Worm (Caenorhabditis elegans): ENCODE measurements around the gene C12D8.9.

The C12D8.9 gene

ce11 chrV:10243105-10243504 lies at the start of gene C12D8.9:
C12D8.9 (minus strand) TSS chrV:10243205.
- TF ChIP-seq mdl-1 (tag; optimal IDR thresholded peaks at IDR 0.05) (no peak), C34B4.2 (tag; optimal IDR thresholded peaks at IDR 0.05) (no peak), snpc-4 (tag; optimal IDR thresholded peaks at IDR 0.05) (no peak), unc-30 (tag; optimal IDR thresholded peaks at IDR 0.05) (no peak), Y116A8C.19 (tag; optimal IDR thresholded peaks at IDR 0.05; ENCODE audit: borderline replicate concordance) (no peak), hlh-4 (tag; optimal IDR thresholded peaks at IDR 0.05) (no peak), isw-1 (GFP tag; IDR thresholded peaks at IDR 0.05) (no peak), alr-1 (tag; optimal IDR thresholded peaks at IDR 0.05; ENCODE audit: borderline replicate concordance) (no peak)

ce11 chrV:10291848-10292247 lies 48.8 kb upstream of the C12D8.9 start:
- TF ChIP-seq efl-1 (optimal IDR thresholded peaks at IDR 0.05), result no peak
- peak in 1 of 2 experiments; percentile 68 for TF ChIP-seq efl-1 (GFP tag; optimal IDR thresholded peaks at IDR 0.05 in 1 of 2)
- TF ChIP-seq hlh-17 (GFP tag; optimal IDR thresholded peaks at IDR 0.05; ENCODE audit: borderline replicate concordance), result no peak

- peak; percentile 35 for TF ChIP-seq fkh-8 (tag; optimal IDR thresholded peaks at IDR 0.05)
- TF ChIP-seq snpc-4 (tag; optimal IDR thresholded peaks at IDR 0.05), result no peak
- no peak for TF ChIP-seq unc-30 (tag; optimal IDR thresholded peaks at IDR 0.05)
Observed at ce11 chrV:10289743-10290142, 46.7 kb upstream of the C12D8.9 start, which contains the start of gene B0024.15. B0024.15 (plus strand) TSS chrV:10290043.

- peak; percentile 34 for TF ChIP-seq lin-14 (GFP tag; optimal IDR thresholded peaks at IDR 0.05)
- no peak for TF ChIP-seq nhr-85 (tag)
- TF ChIP-seq aha-1 (tag; optimal IDR thresholded peaks at IDR 0.05), result no peak
- TF ChIP-seq lin-35 (GFP tag; optimal IDR thresholded peaks at IDR 0.05), result no peak
- TF ChIP-seq elt-3 (tag; optimal IDR thresholded peaks at IDR 0.05), result no peak
- no peak for TF ChIP-seq skn-1 (tag; optimal IDR thresholded peaks at IDR 0.05)
- TF ChIP-seq nhr-237 (tag; optimal IDR thresholded peaks at IDR 0.05), result no peak
- TF ChIP-seq lsy-2 (tag; optimal IDR thresholded peaks at IDR 0.05), result peak in 1 of 2 experiments; percentile 8
- no peak for TF ChIP-seq egl-13 (tag; optimal IDR thresholded peaks at IDR 0.05)
- no peak for TF ChIP-seq irx-1 (tag; optimal IDR thresholded peaks at IDR 0.05)
- TF ChIP-seq nhr-71 (tag; optimal IDR thresholded peaks at IDR 0.05), result no peak
- no peak for TF ChIP-seq ces-1 (GFP tag; optimal IDR thresholded peaks at IDR 0.05)
- no peak for TF ChIP-seq nhr-20 (tag; optimal IDR thresholded peaks at IDR 0.05)
- TF ChIP-seq jun-1 (tag; optimal IDR thresholded peaks at IDR 0.05), result no peak
Observed at ce11 chrV:10287260-10287659, 44.3 kb upstream of the C12D8.9 start, which contains the start of gene B0024.3. B0024.3 (plus strand) TSS chrV:10287560.

- no peak for TF ChIP-seq unc-130 (tag; optimal IDR thresholded peaks at IDR 0.05)
- peak; percentile 97 for TF ChIP-seq dsc-1 (tag; optimal IDR thresholded peaks at IDR 0.05)
- TF ChIP-seq efl-1 (optimal IDR thresholded peaks at IDR 0.05), result no peak
- peak in 1 of 2 experiments; percentile 44 for TF ChIP-seq efl-1 (GFP tag; optimal IDR thresholded peaks at IDR 0.05 in 1 of 2)
- peak; percentile 92 for TF ChIP-seq fkh-4 (tag; optimal IDR thresholded peaks at IDR 0.05; ENCODE audit: borderline replicate concordance)
Observed at ce11 chrV:10285853-10286252, 42.8 kb upstream of the C12D8.9 start.

- TF ChIP-seq nhr-76 (tag; optimal IDR thresholded peaks at IDR 0.05), result no peak
Observed at ce11 chrV:10283444-10283843, 40.4 kb upstream of the C12D8.9 start, which contains the start of gene lys-3. lys-3 (minus strand) TSS chrV:10283544.

- TF ChIP-seq hlh-17 (GFP tag; optimal IDR thresholded peaks at IDR 0.05; ENCODE audit: borderline replicate concordance) (no peak), pax-3 (tag; optimal IDR thresholded peaks at IDR 0.05) (peak; percentile 4), elt-2 (tag; optimal IDR thresholded peaks at IDR 0.05) (peak; percentile 75), pqm-1 (tag; optimal IDR thresholded peaks at IDR 0.05) (peak; percentile 50)
Observed at ce11 chrV:10281374-10281773, 38.4 kb upstream of the C12D8.9 start, which contains the start of gene lys-2. lys-2 (minus strand) TSS chrV:10281474.

Measured in whole organism, L1 larva.